Worm (Caenorhabditis elegans): ENCODE results near the gene parg-1.

DNA sequence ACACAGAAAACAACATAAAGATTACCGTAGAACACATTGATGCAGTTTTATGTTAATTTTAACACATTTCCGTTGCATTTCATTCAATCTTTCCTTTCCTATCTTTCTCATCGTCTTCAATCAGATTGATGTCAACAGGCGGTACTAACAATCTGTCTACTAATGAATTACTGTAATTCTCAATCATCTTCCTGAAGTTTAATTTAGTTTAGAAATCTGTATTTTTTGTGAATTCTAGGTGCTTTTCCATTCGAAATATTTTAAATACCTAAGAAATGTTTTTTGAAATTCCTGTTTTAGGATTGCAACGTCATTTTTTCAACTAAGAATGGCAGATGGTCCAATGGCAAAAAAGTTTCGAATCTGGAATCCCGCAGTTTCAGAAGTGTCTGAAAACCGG, 22.3 kb upstream of the parg-1 start, which contains the start of gene F21D5.9:
- TF ChIP-seq F13C5.2 (tag; optimal IDR thresholded peaks at IDR 0.05) (no peak), sea-1 (GFP tag; conservative IDR thresholded peaks at IDR 0.05) (no peak), ceh-13 (GFP tag; optimal IDR thresholded peaks at IDR 0.05) (no peak), scrt-1 (GFP tag; IDR thresholded peaks at IDR 0.05) (no peak), ceh-36 (tag; optimal IDR thresholded peaks at IDR 0.05) (no peak), hnd-1 (tag; optimal IDR thresholded peaks at IDR 0.05) (no peak), tra-4 (tag; optimal IDR thresholded peaks at IDR 0.05) (no peak), aly-1 (tag; optimal IDR thresholded peaks at IDR 0.05) (no peak), hmbx-1 (tag; optimal IDR thresholded peaks at IDR 0.05) (no peak), flt-1 (GFP tag; IDR thresholded peaks at IDR 0.05) (no peak), hmg-4 (GFP tag; optimal IDR thresholded peaks at IDR 0.05) (no peak), B0310.2 (tag; optimal IDR thresholded peaks at IDR 0.05) (no peak), ama-1 (optimal IDR thresholded peaks at IDR 0.05) (no peak), tbx-37 (GFP tag; conservative IDR thresholded peaks at IDR 0.05) (no peak)

All from whole organism, early embryonic.